Worm (Caenorhabditis elegans): Measurements from ENCODE around the gene mars-1.

DNA sequence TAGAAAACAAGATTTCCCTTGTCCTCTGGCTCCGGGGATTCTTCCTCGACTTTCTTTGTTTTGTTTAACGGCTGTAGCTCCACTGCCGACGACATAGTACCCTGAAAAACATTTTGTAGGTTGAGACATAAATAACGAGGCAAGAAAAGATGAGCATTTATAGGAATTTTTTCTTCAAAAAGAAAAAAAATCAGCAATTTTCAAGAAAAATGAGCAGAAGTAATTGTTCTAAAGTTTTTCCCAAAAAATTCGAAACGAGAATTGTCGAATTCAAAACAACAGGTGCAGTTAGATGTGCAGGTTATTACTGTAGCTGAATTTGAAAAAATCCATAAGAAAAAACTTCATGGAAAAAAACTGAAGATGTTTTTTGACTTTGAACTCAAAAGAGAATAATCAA is 20.1 kb upstream of the mars-1 start, which contains the start of gene ent-1:
- TF ChIP-seq W03F9.2 (tag; optimal IDR thresholded peaks at IDR 0.05): no peak
- TF ChIP-seq him-1 (tag; optimal IDR thresholded peaks at IDR 0.05): no peak
